Worm (Caenorhabditis elegans) whole organism, mixed stage, embryonic: Measurements from ENCODE around the gene W02D7.8.

ENCODE experiments used
- ceh-39 ChIP-seq: fragments of 150-350 bp; optimal IDR thresholded peaks from 2 replicates; lab custom pipeline; 2014; ENCODE audit warnings: missing biosample characterization, missing genetic modification characterization
- ceh-43 ChIP-seq: fragments of 200-800 bp; sonication (Bioruptor generic); optimal IDR thresholded peaks from 2 replicates; lab custom pipeline; 2018; ENCODE audit warnings: mild to moderate bottlenecking, missing genetic modification characterization, moderate library complexity, missing compliant biosample characterization
- ces-1 ChIP-seq: fragments of 150-350 bp; optimal IDR thresholded peaks from 2 replicates; lab custom pipeline; 2014; ENCODE audit warnings: missing biosample characterization, missing genetic modification reagents, missing genetic modification characterization
- cnd-1 ChIP-seq: fragments of 200-800 bp; sonication (Bioruptor generic); optimal IDR thresholded peaks from 2 replicates; lab custom pipeline; 2018; ENCODE audit warnings: mild to moderate bottlenecking, missing genetic modification characterization, missing compliant biosample characterization
- elt-3 ChIP-seq: fragments of 150-350 bp; optimal IDR thresholded peaks from 2 replicates; lab custom pipeline; 2014; ENCODE audit warnings: missing biosample characterization, missing genetic modification characterization
- lin-32 ChIP-seq: fragments of 200-800 bp; sonication (Bioruptor generic); optimal IDR thresholded peaks from 2 replicates; lab custom pipeline; 2018; ENCODE audit warnings: mild to moderate bottlenecking, missing genetic modification characterization, missing compliant biosample characterization
- lsy-2 ChIP-seq: fragments of 150-350 bp; optimal IDR thresholded peaks from 2 replicates; lab custom pipeline; 2014; ENCODE audit warnings: missing biosample characterization, missing genetic modification characterization
- mab-5 ChIP-seq: fragments of 150-350 bp; optimal IDR thresholded peaks from 2 replicates; lab custom pipeline; 2014; ENCODE audit warnings: missing biosample characterization, missing genetic modification characterization
- mep-1 ChIP-seq: fragments of 150-350 bp; optimal IDR thresholded peaks from 2 replicates; lab custom pipeline; 2017; ENCODE audit warnings: missing biosample characterization, missing genetic modification reagents, missing genetic modification characterization, inconsistent platforms
- unc-62 ChIP-seq: fragments of 150-350 bp; optimal IDR thresholded peaks from 2 replicates; lab custom pipeline; 2014; ENCODE audit warnings: missing biosample characterization, missing genetic modification reagents, missing genetic modification characterization

DNA sequence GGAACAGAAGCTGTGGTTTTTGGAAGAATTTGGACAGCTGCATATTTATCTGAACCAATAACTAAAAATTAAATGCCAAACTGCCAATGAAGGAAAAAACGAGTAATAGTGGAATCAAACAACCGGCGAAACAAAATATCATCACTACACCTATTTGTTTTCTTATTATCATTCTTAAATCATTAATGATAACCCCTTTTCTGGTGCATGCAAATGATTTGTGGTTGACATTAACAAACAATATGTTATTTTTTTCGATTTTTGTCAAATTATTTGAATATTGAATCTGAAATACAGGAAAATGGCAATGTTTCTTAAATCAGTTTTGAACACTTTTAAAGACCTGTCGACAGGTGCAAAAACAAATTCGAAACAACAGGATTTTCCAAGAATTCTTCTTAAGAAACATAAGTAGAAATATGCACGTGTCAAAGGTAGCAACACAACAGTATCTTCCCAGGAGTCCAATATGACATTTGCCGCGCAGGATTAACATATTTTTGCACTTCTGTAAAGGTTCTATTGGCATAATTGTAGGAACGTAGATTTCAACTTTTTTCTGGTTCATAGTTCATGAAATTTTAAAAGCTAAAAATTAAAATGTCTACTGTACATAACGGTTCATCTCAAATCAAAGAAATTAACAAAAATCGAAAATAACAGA is 6.9 kb downstream of the W02D7.8 start, which contains the start of gene W02D7.5:
- TF ChIP-seq ces-1 = no peak
- TF ChIP-seq mep-1 (tag; lab: Kevin White, UChicago) = no peak
- no peak for TF ChIP-seq mab-5 (tag; lab: Kevin White, UChicago)
- no peak for TF ChIP-seq lsy-2
- no peak for TF ChIP-seq ceh-39 (tag; lab: Kevin White, UChicago)
- no peak for TF ChIP-seq unc-62 (GFP tag; lab: Kevin White, UChicago)
- TF ChIP-seq elt-3 (tag; lab: Kevin White, UChicago) = no peak
- TF ChIP-seq lin-32 (GFP tag; lab: Kevin White, UChicago) = no peak
- TF ChIP-seq cnd-1 (tag; lab: Kevin White, UChicago) = no peak
- no peak for TF ChIP-seq ceh-43 (GFP tag; lab: Kevin White, UChicago)
